Fruit fly (Drosophila melanogaster) whole organism, embryonic: ENCODE data around the gene tw.

Source experiments
- Atf6 ChIP-seq: fragments of 200-800 bp; sonication (Bioruptor generic); IDR thresholded peaks from 2 replicates; pipeline ENCODE4 v1.3.6; 2022; ENCODE audit warnings: missing biosample characterization, missing genetic modification characterization
- B-H2 ChIP-seq: fragments of 200-800 bp; sonication (Bioruptor generic); optimal IDR thresholded peaks from 2 replicates; lab custom pipeline; 2018; ENCODE audit warnings: missing biosample characterization, mild to moderate bottlenecking, missing genetic modification characterization
- BEAF-32 ChIP-seq: fragments of 200-800 bp; sonication (Bioruptor generic); optimal IDR thresholded peaks from 3 replicates; lab custom pipeline; 2017; ENCODE audit warnings: missing biosample characterization, missing genetic modification characterization, mild to moderate bottlenecking, moderate library complexity, missing genetic modification reagents
- CG1024 ChIP-seq: fragments of 200-800 bp; sonication (Bioruptor generic); IDR thresholded peaks from 2 replicates; pipeline ENCODE4 v1.3.6; 2022; ENCODE audit warnings: missing biosample characterization, missing genetic modification characterization
- CG10979 ChIP-seq: fragments of 200-800 bp; sonication (Bioruptor generic); optimal IDR thresholded peaks from 2 replicates; lab custom pipeline; 2018; ENCODE audit warnings: missing biosample characterization, mild to moderate bottlenecking, missing genetic modification characterization, moderate library complexity
- CG12104 ChIP-seq: fragments of 200-800 bp; sonication (Bioruptor generic); optimal IDR thresholded peaks from 3 replicates; lab custom pipeline; 2016; ENCODE audit warnings: missing biosample characterization, missing genetic modification characterization
- CG13424 ChIP-seq: fragments of 200-800 bp; sonication (Bioruptor generic); optimal IDR thresholded peaks from 2 replicates; lab custom pipeline; 2019; ENCODE audit warnings: missing biosample characterization, mild to moderate bottlenecking, missing genetic modification characterization, moderate library complexity
- CG13775 ChIP-seq: fragments of 200-800 bp; sonication (Bioruptor generic); optimal IDR thresholded peaks from 3 replicates; lab custom pipeline; 2017; ENCODE audit warnings: missing biosample characterization, mild to moderate bottlenecking, missing genetic modification characterization
- CG14441 ChIP-seq: fragments of 200-800 bp; sonication (Bioruptor generic); IDR thresholded peaks from 2 replicates; pipeline ENCODE4 v1.3.6; 2022; ENCODE audit warnings: missing biosample characterization, missing genetic modification characterization
- CG14965 ChIP-seq: fragments of 200-800 bp; sonication (Bioruptor generic); optimal IDR thresholded peaks from 2 replicates; lab custom pipeline; 2016; ENCODE audit warnings: missing biosample characterization, missing genetic modification characterization, borderline replicate concordance
- CG17829 ChIP-seq: fragments of 200-800 bp; optimal IDR thresholded peaks from 2 replicates; lab custom pipeline; 2019; ENCODE audit warnings: missing biosample characterization, mild to moderate bottlenecking, missing genetic modification characterization, moderate library complexity
- CG2199 ChIP-seq: fragments of 200-800 bp; sonication (Bioruptor generic); IDR thresholded peaks from 3 replicates; pipeline ENCODE4 v1.3.6; 2022; ENCODE audit warnings: missing biosample characterization, missing genetic modification characterization
- CG2712 ChIP-seq: fragments of 200-800 bp; optimal IDR thresholded peaks from 3 replicates; lab custom pipeline; 2019; ENCODE audit warnings: missing biosample characterization, mild to moderate bottlenecking, missing genetic modification characterization, moderate library complexity
- CG33557 ChIP-seq: fragments of 200-800 bp; sonication (Bioruptor generic); optimal IDR thresholded peaks from 2 replicates; lab custom pipeline; 2019; ENCODE audit warnings: missing biosample characterization, mild to moderate bottlenecking, missing genetic modification characterization, moderate library complexity
- CG6791 ChIP-seq: fragments of 200-800 bp; sonication (Bioruptor generic); IDR thresholded peaks from 3 replicates; pipeline ENCODE4 v1.3.6; 2022; ENCODE audit warnings: missing biosample characterization, missing genetic modification characterization; ENCODE audit not compliant: partially characterized antibody
- CG6813 ChIP-seq: fragments of 200-800 bp; sonication (Bioruptor generic); optimal IDR thresholded peaks from 2 replicates; lab custom pipeline; 2017; ENCODE audit warnings: missing biosample characterization, missing genetic modification characterization, mild to moderate bottlenecking, moderate library complexity, missing genetic modification reagents
- CG7963 ChIP-seq: fragments of 200-800 bp; sonication (Bioruptor generic); IDR thresholded peaks from 3 replicates; pipeline ENCODE4 v1.3.6; 2022; ENCODE audit warnings: missing biosample characterization, missing genetic modification characterization; ENCODE audit not compliant: partially characterized antibody
- CG8089 ChIP-seq: fragments of 200-800 bp; sonication (Bioruptor generic); optimal IDR thresholded peaks from 3 replicates; lab custom pipeline; 2016; ENCODE audit warnings: missing biosample characterization, missing genetic modification characterization
- CG8765 ChIP-seq: fragments of 200-800 bp; sonication (Bioruptor generic); IDR thresholded peaks from 2 replicates; pipeline ENCODE4 v1.3.6; 2022; ENCODE audit warnings: missing biosample characterization, missing genetic modification characterization
- CG9797 ChIP-seq: fragments of 200-800 bp; sonication (Bioruptor generic); optimal IDR thresholded peaks from 3 replicates; lab custom pipeline; 2018; ENCODE audit warnings: missing biosample characterization, mild to moderate bottlenecking, missing genetic modification characterization
- Deaf1 ChIP-seq: fragments of 200-800 bp; optimal IDR thresholded peaks from 3 replicates; lab custom pipeline; 2019; ENCODE audit warnings: missing biosample characterization, mild to moderate bottlenecking, missing genetic modification characterization, moderate library complexity
- Dfd ChIP-seq, 2 experiments: fragments of >200 bp; optimal IDR thresholded peaks; 2 replicates each; lab custom pipeline; 2017; ENCODE audit warnings: missing biosample characterization in 2 of 2, missing genetic modification characterization in 2 of 2
- Dip2 ChIP-seq: fragments of 200-800 bp; sonication (Bioruptor generic); IDR thresholded peaks from 2 replicates; pipeline ENCODE4 v1.3.6; 2022; ENCODE audit warnings: missing biosample characterization, missing genetic modification characterization
- Dp ChIP-seq: fragments of 200-800 bp; sonication (Bioruptor generic); optimal IDR thresholded peaks from 2 replicates; lab custom pipeline; 2018; ENCODE audit warnings: missing biosample characterization, mild to moderate bottlenecking, missing genetic modification characterization, moderate library complexity
- HLH4C ChIP-seq: fragments of 200-800 bp; sonication (Bioruptor generic); IDR thresholded peaks from 3 replicates; pipeline ENCODE4 v1.3.6; 2022; ENCODE audit warnings: missing biosample characterization, missing genetic modification characterization; ENCODE audit not compliant: partially characterized antibody
- Hey ChIP-seq: fragments of 200-800 bp; sonication (Bioruptor generic); optimal IDR thresholded peaks from 3 replicates; lab custom pipeline; 2018; ENCODE audit warnings: missing biosample characterization, mild to moderate bottlenecking, missing genetic modification characterization
- HmgZ ChIP-seq: fragments of 200-800 bp; sonication (Bioruptor generic); optimal IDR thresholded peaks from 2 replicates; lab custom pipeline; 2018; ENCODE audit warnings: missing biosample characterization, mild to moderate bottlenecking, missing genetic modification characterization
- Hr3 ChIP-seq: fragments of 200-800 bp; sonication (Bioruptor generic); optimal IDR thresholded peaks from 3 replicates; lab custom pipeline; 2016; ENCODE audit warnings: missing biosample characterization, missing genetic modification characterization
- Hr78 ChIP-seq, 2 experiments: fragments of 200-800 bp in 1 of 2; fragments of >200 bp in 1 of 2; sonication (Bioruptor generic) in 1 of 2; optimal IDR thresholded peaks; 2 replicates each; lab custom pipeline; 2017 to 2019; ENCODE audit warnings: missing biosample characterization in 2 of 2, missing genetic modification characterization in 2 of 2, mild to moderate bottlenecking in 1 of 2, moderate library complexity in 1 of 2
- Med ChIP-seq: fragments of 200-800 bp; sonication (Bioruptor generic); peaks from one replicate; lab custom pipeline; 2016; ENCODE audit warnings: missing biosample characterization, missing genetic modification characterization, mild to moderate bottlenecking, inconsistent platforms, moderate library complexity
- Ravus ChIP-seq: fragments of 200-800 bp; sonication (Bioruptor generic); IDR thresholded peaks from 2 replicates; pipeline ENCODE4 v1.3.6; 2022; ENCODE audit warnings: missing biosample characterization, missing genetic modification characterization
- Usf ChIP-seq: fragments of 200-800 bp; sonication (Bioruptor generic); optimal IDR thresholded peaks from 2 replicates; lab custom pipeline; 2017; ENCODE audit warnings: missing genotype, missing biosample characterization, missing genetic modification characterization
- ato ChIP-seq: fragments of 200-800 bp; sonication (Bioruptor generic); IDR thresholded peaks from 2 replicates; pipeline ENCODE4 v1.3.6; 2022; ENCODE audit warnings: missing biosample characterization, missing genetic modification characterization; ENCODE audit not compliant: partially characterized antibody
- cato ChIP-seq: fragments of 200-800 bp; sonication (Bioruptor generic); optimal IDR thresholded peaks from 2 replicates; lab custom pipeline; 2016; ENCODE audit warnings: missing biosample characterization, missing genetic modification characterization, borderline replicate concordance
- dmrt11E ChIP-seq: fragments of 200-800 bp; sonication (Bioruptor generic); optimal IDR thresholded peaks from 3 replicates; lab custom pipeline; 2018; ENCODE audit warnings: missing biosample characterization, mild to moderate bottlenecking, missing genetic modification characterization, moderate library complexity
- kni ChIP-seq: fragments of 200-800 bp; sonication (Bioruptor generic); optimal IDR thresholded peaks from 3 replicates; lab custom pipeline; 2017; ENCODE audit warnings: mild to moderate bottlenecking, missing biosample characterization, missing genetic modification reagents, missing genetic modification characterization
- nmo ChIP-seq: fragments of 200-800 bp; sonication (Bioruptor generic); optimal IDR thresholded peaks from 2 replicates; lab custom pipeline; 2018; ENCODE audit warnings: missing biosample characterization, mild to moderate bottlenecking, missing genetic modification characterization, moderate library complexity
- onecut ChIP-seq: fragments of 200-800 bp; sonication (Bioruptor generic); IDR thresholded peaks from 2 replicates; pipeline ENCODE4 v1.3.6; 2022; ENCODE audit warnings: missing biosample characterization, missing genetic modification characterization
- pho ChIP-seq: fragments of 200-800 bp; sonication (Bioruptor generic); optimal IDR thresholded peaks from 2 replicates; lab custom pipeline; 2016; ENCODE audit warnings: missing biosample characterization, missing genetic modification characterization
- phol ChIP-seq: fragments of 200-800 bp; sonication (Bioruptor generic); optimal IDR thresholded peaks from 3 replicates; lab custom pipeline; 2018; ENCODE audit warnings: missing biosample characterization, mild to moderate bottlenecking, missing genetic modification characterization, moderate library complexity
- schlank ChIP-seq: fragments of 200-800 bp; sonication (Bioruptor generic); optimal IDR thresholded peaks from 2 replicates; lab custom pipeline; 2018; ENCODE audit warnings: missing biosample characterization, mild to moderate bottlenecking, missing genetic modification characterization
- scrt ChIP-seq: fragments of 200-800 bp; sonication (Bioruptor generic); optimal IDR thresholded peaks from 2 replicates; lab custom pipeline; 2018; ENCODE audit warnings: missing biosample characterization, mild to moderate bottlenecking, missing genetic modification characterization, moderate library complexity
- slp2 ChIP-seq: fragments of 200-800 bp; sonication (Bioruptor generic); optimal IDR thresholded peaks from 2 replicates; lab custom pipeline; 2016; ENCODE audit warnings: missing biosample characterization, missing genetic modification characterization
- sna ChIP-seq: fragments of 200-800 bp; sonication (Bioruptor generic); IDR thresholded peaks from 2 replicates; pipeline ENCODE4 v1.3.6; 2022; ENCODE audit warnings: missing biosample characterization, missing genetic modification characterization; ENCODE audit not compliant: partially characterized antibody
- sr ChIP-seq: fragments of 200-800 bp; sonication (Bioruptor generic); IDR thresholded peaks from 3 replicates; pipeline ENCODE4 v1.3.6; 2022; ENCODE audit warnings: missing biosample characterization, missing genetic modification characterization
- trh ChIP-seq: fragments of 200-800 bp; sonication (Bioruptor generic); optimal IDR thresholded peaks from 2 replicates; lab custom pipeline; 2016; ENCODE audit warnings: missing biosample characterization, missing genetic modification characterization
- tup ChIP-seq: fragments of 200-800 bp; sonication (Bioruptor generic); optimal IDR thresholded peaks from 2 replicates; lab custom pipeline; 2016; ENCODE audit warnings: missing biosample characterization, mild to moderate bottlenecking, missing genetic modification characterization, moderate library complexity
- vnd ChIP-seq: fragments of 200-800 bp; sonication (Bioruptor generic); IDR thresholded peaks from 3 replicates; pipeline ENCODE4 v1.3.6; 2022; ENCODE audit warnings: missing biosample characterization, missing genetic modification characterization; ENCODE audit not compliant: partially characterized antibody

Gene tw

dm6 chrX:755642-756332 is 28.8 kb upstream of the tw start (continued):
- TF ChIP-seq Dfd (GFP tag; optimal IDR thresholded peaks at IDR 0.05; lab: Kevin White, UChicago) (no peak), cato (GFP tag; lab: Kevin White, UChicago) (no peak), Atf6 (GFP tag; lab: Robert Waterston, UW) (peak; percentile 92), onecut (GFP tag; lab: Robert Waterston, UW) (peak; percentile 61), CG8765 (GFP tag; lab: Robert Waterston, UW) (peak; percentile 56; the same call in 1 of the 2 replicates), slp2 (GFP tag; lab: Kevin White, UChicago) (peak; percentile 66), HLH4C (GFP tag; lab: Robert Waterston, UW) (no peak), tup (GFP tag; lab: Kevin White, UChicago) (peak; percentile 81), Hr78 (GFP tag; optimal IDR thresholded peaks at IDR 0.05; lab: Kevin White, UChicago) (peak in 1 of 2 experiments; percentile 11), CG6813 (GFP tag; lab: Kevin White, UChicago) (peak; percentile 79), CG33557 (GFP tag; lab: Kevin White, UChicago) (no peak), scrt (peak; percentile 76), CG9797 (GFP tag; lab: Kevin White, UChicago) (no peak), Hr3 (GFP tag; lab: Kevin White, UChicago) (peak; percentile 58), Dp (GFP tag; lab: Kevin White, UChicago) (no peak), Med (peak; percentile 99), CG17829 (tag; lab: Kevin White, UChicago) (peak; percentile 73), CG8089 (GFP tag; lab: Kevin White, UChicago) (peak; percentile 58), CG7963 (no peak), CG12104 (peak; percentile 69), CG6791 (no peak), CG14441 (GFP tag; lab: Robert Waterston, UW) (peak; percentile 81), HmgZ (tag; lab: Kevin White, UChicago) (peak; percentile 93), Ravus (GFP tag; lab: Robert Waterston, UW) (peak; percentile 70), schlank (peak; percentile 79), CG13424 (tag; lab: Kevin White, UChicago) (peak; percentile 75), sr (peak; percentile 63; the same call in 1 of the 3 replicates), B-H2 (GFP tag; lab: Kevin White, UChicago) (peak; percentile 63), CG1024 (peak; percentile 71; the same call in 1 of the 2 replicates), CG13775 (GFP tag; lab: Kevin White, UChicago) (peak; percentile 71), CG2199 (GFP tag; lab: Robert Waterston, UW) (0 out of 3 replicates have a peak, but pooled peaks have one; percentile 79), nmo (GFP tag; lab: Kevin White, UChicago) (peak; percentile 67), Hey (tag; lab: Kevin White, UChicago) (peak; percentile 36), Usf (GFP tag; lab: Kevin White, UChicago) (peak; percentile 58), CG14965 (peak; percentile 46), trh (GFP tag; lab: Kevin White, UChicago) (peak; percentile 42), phol (tag; lab: Kevin White, UChicago) (peak; percentile 61), BEAF-32 (GFP tag; lab: Kevin White, UChicago) (no peak), kni (GFP tag; lab: Kevin White, UChicago) (no peak), pho (GFP tag; lab: Kevin White, UChicago) (peak; percentile 94), dmrt11E (tag; lab: Kevin White, UChicago) (peak; percentile 23), Dip2 (no peak), CG2712 (peak; percentile 79), CG10979 (tag; lab: Kevin White, UChicago) (peak; percentile 60), Deaf1 (tag; lab: Kevin White, UChicago) (peak; percentile 58), ato (GFP tag; lab: Robert Waterston, UW) (no peak), vnd (no peak), sna (GFP tag; lab: Robert Waterston, UW) (no peak)
